Fruit fly (Drosophila melanogaster) whole organism, embryonic: Measurements from ENCODE around the gene CG32095.

Experiments used
- Abd-B ChIP-seq: fragments of 200-800 bp; sonication (Bioruptor generic); optimal IDR thresholded peaks from 2 replicates; lab custom pipeline; 2018; ENCODE audit warnings: missing biosample characterization, mild to moderate bottlenecking, missing genetic modification characterization, moderate library complexity
- CG10209 ChIP-seq: fragments of 200-800 bp; sonication (Bioruptor generic); optimal IDR thresholded peaks from 3 replicates; lab custom pipeline; 2017; ENCODE audit warnings: missing biosample characterization, mild to moderate bottlenecking, missing genetic modification characterization, missing genetic modification reagents
- CG10979 ChIP-seq: fragments of 200-800 bp; sonication (Bioruptor generic); optimal IDR thresholded peaks from 2 replicates; lab custom pipeline; 2018; ENCODE audit warnings: missing biosample characterization, mild to moderate bottlenecking, missing genetic modification characterization, moderate library complexity
- CG11695 ChIP-seq: fragments of 200-800 bp; sonication (Bioruptor generic); IDR thresholded peaks from 3 replicates; pipeline ENCODE4 v1.3.6; 2022; ENCODE audit warnings: missing biosample characterization, missing genetic modification characterization
- CG11723 ChIP-seq: fragments of 200-800 bp; sonication (Bioruptor generic); optimal IDR thresholded peaks from 2 replicates; lab custom pipeline; 2017; ENCODE audit warnings: missing biosample characterization, mild to moderate bottlenecking, missing genetic modification characterization
- CG12942 ChIP-seq: fragments of 200-800 bp; sonication (Bioruptor generic); optimal IDR thresholded peaks from 3 replicates; lab custom pipeline; 2016; ENCODE audit warnings: missing biosample characterization, missing genetic modification characterization
- CG15011 ChIP-seq: fragments of 200-800 bp; sonication (Bioruptor generic); optimal IDR thresholded peaks from 3 replicates; lab custom pipeline; 2018; ENCODE audit warnings: missing biosample characterization, mild to moderate bottlenecking, missing genetic modification characterization
- CG15601 ChIP-seq: fragments of 200-800 bp; sonication (Bioruptor generic); optimal IDR thresholded peaks from 3 replicates; lab custom pipeline; 2019; ENCODE audit warnings: missing biosample characterization, mild to moderate bottlenecking, missing genetic modification characterization, moderate library complexity
- CG17568 ChIP-seq: fragments of 200-800 bp; sonication (Bioruptor generic); optimal IDR thresholded peaks from 2 replicates; lab custom pipeline; 2018; ENCODE audit warnings: missing biosample characterization, mild to moderate bottlenecking, missing genetic modification characterization, moderate library complexity
- CG17612 ChIP-seq: fragments of 200-800 bp; sonication (Bioruptor generic); IDR thresholded peaks from 2 replicates; pipeline ENCODE4 v1.3.6; 2022; ENCODE audit warnings: missing biosample characterization, missing genetic modification characterization
- CG18262 ChIP-seq: fragments of 200-800 bp; optimal IDR thresholded peaks from 3 replicates; lab custom pipeline; 2019; ENCODE audit warnings: missing biosample characterization, mild to moderate bottlenecking, missing genetic modification characterization, moderate library complexity
- CG2129 ChIP-seq: fragments of 200-800 bp; sonication (Bioruptor generic); IDR thresholded peaks from 2 replicates; pipeline ENCODE4 v1.3.6; 2022; ENCODE audit warnings: missing biosample characterization, missing genetic modification characterization; ENCODE audit not compliant: partially characterized antibody
- CG2202 ChIP-seq: fragments of 200-800 bp; sonication (Bioruptor generic); optimal IDR thresholded peaks from 2 replicates; lab custom pipeline; 2018; ENCODE audit warnings: missing biosample characterization, mild to moderate bottlenecking, missing genetic modification characterization
- CG31365 ChIP-seq: fragments of 200-800 bp; sonication (Bioruptor generic); optimal IDR thresholded peaks from 2 replicates; lab custom pipeline; 2018; ENCODE audit warnings: missing biosample characterization, mild to moderate bottlenecking, missing genetic modification characterization
- CG33213 ChIP-seq: fragments of 200-800 bp; sonication (Bioruptor generic); optimal IDR thresholded peaks from 3 replicates; lab custom pipeline; 2016; ENCODE audit warnings: missing biosample characterization, missing genetic modification characterization
- CG33557 ChIP-seq: fragments of 200-800 bp; sonication (Bioruptor generic); optimal IDR thresholded peaks from 2 replicates; lab custom pipeline; 2019; ENCODE audit warnings: missing biosample characterization, mild to moderate bottlenecking, missing genetic modification characterization, moderate library complexity
- CG6175 ChIP-seq: fragments of 200-800 bp; sonication (Bioruptor generic); IDR thresholded peaks from 3 replicates; pipeline ENCODE4 v1.3.6; 2022; ENCODE audit warnings: missing biosample characterization, missing genetic modification characterization
- CG7357 ChIP-seq: fragments of 200-800 bp; sonication (Bioruptor generic); IDR thresholded peaks from 3 replicates; pipeline ENCODE4 v1.3.6; 2022; ENCODE audit warnings: missing biosample characterization, missing genetic modification characterization
- CG7987 ChIP-seq: fragments of 200-800 bp; sonication (Bioruptor generic); optimal IDR thresholded peaks from 2 replicates; lab custom pipeline; 2018; ENCODE audit warnings: missing biosample characterization, mild to moderate bottlenecking, missing genetic modification characterization, moderate library complexity
- CG8359 ChIP-seq: fragments of 200-800 bp; sonication (Bioruptor generic); optimal IDR thresholded peaks from 2 replicates; lab custom pipeline; 2017; ENCODE audit warnings: missing biosample characterization, mild to moderate bottlenecking, missing genetic modification characterization, borderline replicate concordance
- CG8944 ChIP-seq: fragments of 200-800 bp; sonication (Bioruptor generic); optimal IDR thresholded peaks from 3 replicates; lab custom pipeline; 2016; ENCODE audit warnings: missing biosample characterization, missing genetic modification characterization
- Camta ChIP-seq: fragments of 200-800 bp; sonication (Bioruptor generic); optimal IDR thresholded peaks from 2 replicates; lab custom pipeline; 2016; ENCODE audit warnings: missing biosample characterization, missing genetic modification characterization
- Dbx ChIP-seq: fragments of 200-800 bp; sonication (Bioruptor generic); IDR thresholded peaks from 3 replicates; pipeline ENCODE4 v1.3.6; 2022; ENCODE audit warnings: missing biosample characterization, missing genetic modification characterization
- Ets97D ChIP-seq: fragments of 200-800 bp; sonication (Bioruptor generic); optimal IDR thresholded peaks from 3 replicates; lab custom pipeline; 2016; ENCODE audit warnings: missing biosample characterization, missing genetic modification characterization
- Fer2 ChIP-seq: fragments of 200-800 bp; sonication (Bioruptor generic); optimal IDR thresholded peaks from 2 replicates; lab custom pipeline; 2018; ENCODE audit warnings: missing biosample characterization, mild to moderate bottlenecking, missing genetic modification characterization, moderate library complexity
- Gsc ChIP-seq: fragments of 200-800 bp; sonication (Bioruptor generic); IDR thresholded peaks from 2 replicates; pipeline ENCODE4 v1.3.6; 2022; ENCODE audit warnings: missing biosample characterization, missing genetic modification characterization
- H15 ChIP-seq: fragments of 200-800 bp; sonication (Bioruptor generic); IDR thresholded peaks from 3 replicates; pipeline ENCODE4 v1.3.6; 2022; ENCODE audit warnings: missing biosample characterization, missing genetic modification characterization
- Mad ChIP-seq: fragments of 200-800 bp; sonication (Bioruptor generic); optimal IDR thresholded peaks from 2 replicates; lab custom pipeline; 2016; ENCODE audit warnings: missing biosample characterization, missing genetic modification characterization
- Myb ChIP-seq: fragments of 200-800 bp; sonication (Bioruptor generic); optimal IDR thresholded peaks from 2 replicates; lab custom pipeline; 2016; ENCODE audit warnings: missing biosample characterization, missing genetic modification characterization
- Sox100B ChIP-seq: fragments of 200-800 bp; sonication (Bioruptor generic); optimal IDR thresholded peaks from 3 replicates; lab custom pipeline; 2018; ENCODE audit warnings: missing biosample characterization, mild to moderate bottlenecking, missing genetic modification characterization
- ap ChIP-seq: fragments of 200-800 bp; sonication (Bioruptor generic); IDR thresholded peaks from 2 replicates; pipeline ENCODE4 v1.3.6; 2022; ENCODE audit warnings: missing biosample characterization, missing genetic modification characterization
- bsh ChIP-seq, 2 experiments: fragments of 200-800 bp; sonication (Bioruptor generic); optimal IDR thresholded peaks; 2 replicates each; lab custom pipeline; 2017 to 2018; ENCODE audit warnings: mild to moderate bottlenecking in 2 of 2, missing biosample characterization in 2 of 2, missing genetic modification characterization in 2 of 2, moderate library complexity in 1 of 2
- btn ChIP-seq: fragments of 200-800 bp; sonication (Bioruptor generic); optimal IDR thresholded peaks from 2 replicates; lab custom pipeline; 2016; ENCODE audit warnings: missing biosample characterization, missing genetic modification characterization
- chm ChIP-seq: fragments of 200-800 bp; sonication (Bioruptor generic); IDR thresholded peaks from 2 replicates; pipeline ENCODE4 v1.3.6; 2022; ENCODE audit warnings: missing biosample characterization, missing genetic modification characterization
- dan ChIP-seq: fragments of 200-800 bp; sonication (Bioruptor generic); IDR thresholded peaks from 2 replicates; pipeline ENCODE4 v1.3.6; 2022; ENCODE audit warnings: missing biosample characterization, missing genetic modification characterization
- dmrt11E ChIP-seq: fragments of 200-800 bp; sonication (Bioruptor generic); optimal IDR thresholded peaks from 3 replicates; lab custom pipeline; 2018; ENCODE audit warnings: missing biosample characterization, mild to moderate bottlenecking, missing genetic modification characterization, moderate library complexity
- dysf ChIP-seq: fragments of 200-800 bp; sonication (Bioruptor generic); IDR thresholded peaks from 3 replicates; pipeline ENCODE4 v1.3.6; 2022; ENCODE audit warnings: missing biosample characterization, missing genetic modification characterization
- emc ChIP-seq: fragments of 200-800 bp; sonication (Bioruptor generic); optimal IDR thresholded peaks from 2 replicates; lab custom pipeline; 2016; ENCODE audit warnings: missing biosample characterization, missing genetic modification characterization
- gro ChIP-seq: fragments of 200-800 bp; sonication (Bioruptor generic); optimal IDR thresholded peaks from 2 replicates; lab custom pipeline; 2016; ENCODE audit warnings: missing biosample characterization, missing genetic modification characterization
- gt ChIP-seq: fragments of 200-800 bp; sonication (Bioruptor generic); IDR thresholded peaks from 2 replicates; pipeline ENCODE4 v1.3.6; 2022; ENCODE audit warnings: missing biosample characterization, missing genetic modification characterization
- ham ChIP-seq: fragments of 200-800 bp; sonication (Bioruptor generic); IDR thresholded peaks from 2 replicates; pipeline ENCODE4 v1.3.6; 2022; ENCODE audit warnings: missing biosample characterization, missing genetic modification characterization
- hkb ChIP-seq, 2 experiments: fragments of 200-800 bp in 1 of 2; fragments of >200 bp in 1 of 2; sonication (Bioruptor generic) in 1 of 2; IDR thresholded peaks in 1 of 2; optimal IDR thresholded peaks in 1 of 2; 2 replicates each; pipeline versions ENCODE4 v1.3.6 to Lab custom; 2017 to 2022; ENCODE audit warnings: missing biosample characterization in 1 of 2, missing genetic modification characterization in 1 of 2
- jigr1 ChIP-seq: fragments of 200-800 bp; sonication (Bioruptor generic); IDR thresholded peaks from 3 replicates; pipeline ENCODE4 v1.3.6; 2022; ENCODE audit warnings: missing biosample characterization, missing genetic modification characterization
- mld ChIP-seq: fragments of 200-800 bp; sonication (Bioruptor generic); IDR thresholded peaks from 3 replicates; pipeline ENCODE4 v1.3.6; 2022; ENCODE audit warnings: missing biosample characterization, missing genetic modification characterization; ENCODE audit not compliant: partially characterized antibody
- odd ChIP-seq: fragments of 200-800 bp; sonication (Bioruptor generic); optimal IDR thresholded peaks from 2 replicates; lab custom pipeline; 2017; ENCODE audit warnings: missing biosample characterization, mild to moderate bottlenecking, missing genetic modification characterization
- org-1 ChIP-seq: fragments of 200-800 bp; sonication (Bioruptor generic); optimal IDR thresholded peaks from 2 replicates; lab custom pipeline; 2017; ENCODE audit warnings: missing biosample characterization, missing genetic modification characterization
- pfk ChIP-seq: fragments of 200-800 bp; sonication (Bioruptor generic); optimal IDR thresholded peaks from 2 replicates; lab custom pipeline; 2018; ENCODE audit warnings: missing biosample characterization, mild to moderate bottlenecking, missing genetic modification characterization, moderate library complexity
- pho ChIP-seq: fragments of 200-800 bp; sonication (Bioruptor generic); optimal IDR thresholded peaks from 2 replicates; lab custom pipeline; 2016; ENCODE audit warnings: missing biosample characterization, missing genetic modification characterization
- rib ChIP-seq: fragments of 200-800 bp; sonication (Bioruptor generic); IDR thresholded peaks from 2 replicates; pipeline ENCODE4 v1.3.6; 2022; ENCODE audit warnings: missing biosample characterization, missing genetic modification characterization
- salm ChIP-seq: fragments of 200-800 bp; sonication (Bioruptor generic); optimal IDR thresholded peaks from 2 replicates; lab custom pipeline; 2018; ENCODE audit warnings: missing biosample characterization, mild to moderate bottlenecking, missing genetic modification characterization
- slbo ChIP-seq: fragments of 200-800 bp; sonication (Bioruptor generic); IDR thresholded peaks from 2 replicates; pipeline ENCODE4 v1.3.6; 2022; ENCODE audit warnings: missing biosample characterization, missing genetic modification characterization
- twi ChIP-seq: fragments of 200-800 bp; optimal IDR thresholded peaks from 2 replicates; lab custom pipeline; 2019; ENCODE audit warnings: missing biosample characterization, mild to moderate bottlenecking, missing genetic modification characterization, moderate library complexity

CG32095 gene

DNA sequence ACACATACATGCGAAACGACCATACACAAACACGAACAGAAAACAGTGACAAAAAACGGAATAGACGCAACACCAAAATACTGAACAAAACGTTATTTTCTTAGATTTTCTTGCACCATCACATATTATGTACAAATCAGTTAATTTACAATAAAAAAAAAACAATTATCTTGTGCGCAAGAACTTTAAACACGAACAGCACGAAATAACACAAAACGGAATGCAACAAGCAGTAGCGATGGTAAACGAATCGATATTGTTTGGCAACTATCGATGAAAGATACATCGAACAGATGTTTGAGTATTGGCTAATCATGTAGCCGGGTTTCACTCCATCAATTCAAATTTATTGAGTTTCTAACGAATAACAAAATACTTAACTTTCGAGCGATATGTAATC lies 35.8 kb downstream of the CG32095 start, which contains the start of gene Pi3K68D (continued):
- TF ChIP-seq Dbx (GFP tag; lab: Robert Waterston, UW) (no peak), Camta (GFP tag; lab: Kevin White, UChicago) (no peak), CG8944 (GFP tag; lab: Kevin White, UChicago) (no peak), Abd-B (GFP tag; lab: Kevin White, UChicago) (no peak), ham (GFP tag; lab: Robert Waterston, UW) (no peak), CG7987 (peak; percentile 15), dysf (GFP tag; lab: Robert Waterston, UW) (no peak), CG12942 (GFP tag; lab: Kevin White, UChicago) (no peak), CG10979 (no peak), chm (GFP tag; lab: Robert Waterston, UW) (no peak), CG2202 (tag; lab: Kevin White, UChicago) (no peak), CG17568 (GFP tag; lab: Kevin White, UChicago) (no peak), CG15011 (GFP tag; lab: Kevin White, UChicago) (no peak), CG15601 (tag; lab: Kevin White, UChicago) (no peak), CG2129 (peak; percentile 88), H15 (GFP tag; lab: Robert Waterston, UW) (no peak), CG10209 (GFP tag; lab: Kevin White, UChicago) (no peak), odd (GFP tag; lab: Kevin White, UChicago) (no peak), CG8359 (GFP tag; lab: Kevin White, UChicago) (no peak), bsh (GFP tag; optimal IDR thresholded peaks at IDR 0.05; lab: Kevin White, UChicago) (no peak), dan (GFP tag; lab: Robert Waterston, UW) (no peak), CG31365 (no peak), CG11723 (GFP tag; lab: Kevin White, UChicago) (no peak), CG33557 (GFP tag; lab: Kevin White, UChicago) (no peak), Ets97D (peak; percentile 83), CG7357 (GFP tag; lab: Robert Waterston, UW) (no peak), CG33213 (GFP tag; lab: Kevin White, UChicago) (peak; percentile 31), pfk (GFP tag; lab: Kevin White, UChicago) (no peak), CG11695 (GFP tag; lab: Robert Waterston, UW) (no peak), org-1 (GFP tag; lab: Kevin White, UChicago) (no peak), twi (tag; lab: Kevin White, UChicago) (no peak), Mad (GFP tag; lab: Kevin White, UChicago) (no peak), salm (tag; lab: Kevin White, UChicago) (no peak), emc (GFP tag; lab: Kevin White, UChicago) (no peak), CG17612 (GFP tag; lab: Robert Waterston, UW) (no peak), dmrt11E (no peak), slbo (no peak; the same call in 1 of the 2 replicates), Myb (GFP tag; lab: Kevin White, UChicago) (peak; percentile 100), Sox100B (GFP tag; lab: Kevin White, UChicago) (no peak), ap (GFP tag; lab: Robert Waterston, UW) (no peak), CG6175 (GFP tag; lab: Robert Waterston, UW) (no peak), mld (GFP tag; lab: Robert Waterston, UW) (peak; percentile 76; the same call in 2 of the 3 replicates), gt (no peak), Gsc (no peak), jigr1 (GFP tag; lab: Robert Waterston, UW) (no peak), gro (GFP tag; lab: Kevin White, UChicago) (peak; percentile 69), btn (GFP tag; lab: Kevin White, UChicago) (no peak), Fer2 (tag; lab: Kevin White, UChicago) (no peak), hkb (optimal IDR thresholded peaks at IDR 0.05; lab: Kevin White, UChicago) (no peak), hkb (GFP tag; IDR thresholded peaks at IDR 0.05; lab: Robert Waterston, UW) (no peak), pho (GFP tag; lab: Kevin White, UChicago) (peak; percentile 16), CG18262 (no peak), rib (GFP tag; lab: Robert Waterston, UW) (no peak)
